Worm (Caenorhabditis elegans) whole organism, L3 larva: ENCODE results near the gene nas-11.

ENCODE experiments used
- R02D3.7 ChIP-seq: fragments of 150-350 bp; optimal IDR thresholded peaks from 2 replicates; lab custom pipeline; 2014; ENCODE audit warnings: missing biosample characterization, missing genetic modification characterization
- ama-1 ChIP-seq: fragments of 150-350 bp; optimal IDR thresholded peaks from 2 replicates; lab custom pipeline; 2018
- ceh-9 ChIP-seq: sonication (generic microtip); optimal IDR thresholded peaks from 2 replicates; lab custom pipeline; 2018; ENCODE audit warnings: missing biosample characterization, missing genetic modification characterization
- egl-27 ChIP-seq: sonication (generic microtip); optimal IDR thresholded peaks from 4 replicates; lab custom pipeline; 2017; ENCODE audit warnings: missing biosample characterization, missing genetic modification reagents, missing genetic modification characterization
- egl-5 ChIP-seq: fragments of 150-350 bp; optimal IDR thresholded peaks from 2 replicates; lab custom pipeline; 2017; ENCODE audit warnings: missing biosample characterization, missing genetic modification reagents, missing genetic modification characterization, inconsistent platforms
- elt-1 ChIP-seq: fragments of 150-350 bp; optimal IDR thresholded peaks from 2 replicates; lab custom pipeline; 2014; ENCODE audit warnings: missing biosample characterization, missing genetic modification characterization
- elt-2 ChIP-seq: sonication (generic microtip); optimal IDR thresholded peaks from 2 replicates; lab custom pipeline; 2016; ENCODE audit warnings: missing genetic modification reagents, mild to moderate bottlenecking, missing genetic modification characterization, missing compliant biosample characterization
- eor-1 ChIP-seq, 2 experiments: fragments of 150-350 bp; optimal IDR thresholded peaks; 2 replicates each; lab custom pipeline; 2014 to 2018; ENCODE audit warnings: missing biosample characterization in 2 of 2, missing genetic modification characterization in 2 of 2
- fkh-2 ChIP-seq: fragments of 150-350 bp; optimal IDR thresholded peaks from 2 replicates; lab custom pipeline; 2014; ENCODE audit warnings: missing biosample characterization, missing genetic modification reagents, missing genetic modification characterization
- fos-1 ChIP-seq: fragments of 150-350 bp; optimal IDR thresholded peaks from 2 replicates; lab custom pipeline; 2014; ENCODE audit warnings: missing biosample characterization, missing genetic modification characterization
- hmg-11 ChIP-seq: sonication (generic microtip); optimal IDR thresholded peaks from 2 replicates; lab custom pipeline; 2016; ENCODE audit warnings: missing genetic modification characterization, missing compliant biosample characterization
- lin-15B ChIP-seq: fragments of 150-350 bp; optimal IDR thresholded peaks from 2 replicates; lab custom pipeline; 2014; ENCODE audit warnings: missing biosample characterization, missing genetic modification characterization
- lin-39 ChIP-seq: fragments of 150-350 bp; optimal IDR thresholded peaks from 2 replicates; lab custom pipeline; 2018; ENCODE audit warnings: missing biosample characterization, missing genetic modification reagents, missing genetic modification characterization
- lsy-12 ChIP-seq: sonication (generic microtip); optimal IDR thresholded peaks from 2 replicates; lab custom pipeline; 2016; ENCODE audit warnings: mild to moderate bottlenecking, missing genetic modification characterization, missing compliant biosample characterization
- nfya-1 ChIP-seq: sonication (generic microtip); optimal IDR thresholded peaks from 2 replicates; lab custom pipeline; 2017; ENCODE audit warnings: missing genetic modification characterization, mild to moderate bottlenecking, missing compliant biosample characterization, antibody characterized with exemption, moderate library complexity; ENCODE audit not compliant: insufficient read depth
- nhr-11 ChIP-seq: fragments of 150-350 bp; optimal IDR thresholded peaks from 2 replicates; lab custom pipeline; 2014; ENCODE audit warnings: missing biosample characterization, missing genetic modification characterization
- nhr-12 ChIP-seq: fragments of 150-350 bp; optimal IDR thresholded peaks from 2 replicates; lab custom pipeline; 2014; ENCODE audit warnings: missing biosample characterization, missing genetic modification characterization
- nhr-23 ChIP-seq: fragments of 150-350 bp; optimal IDR thresholded peaks from 2 replicates; lab custom pipeline; 2014; ENCODE audit warnings: missing biosample characterization, missing genetic modification reagents, missing genetic modification characterization
- nhr-237 ChIP-seq: fragments of 150-350 bp; optimal IDR thresholded peaks from 2 replicates; lab custom pipeline; 2014; ENCODE audit warnings: missing biosample characterization, missing genetic modification characterization
- nhr-25 ChIP-seq: sonication (generic microtip); optimal IDR thresholded peaks from 2 replicates; lab custom pipeline; 2017; ENCODE audit warnings: missing biosample characterization, missing genetic modification characterization
- nhr-28 ChIP-seq: fragments of 150-350 bp; optimal IDR thresholded peaks from 2 replicates; lab custom pipeline; 2014; ENCODE audit warnings: missing biosample characterization, missing genetic modification characterization
- nhr-43 ChIP-seq: sonication (generic microtip); optimal IDR thresholded peaks from 2 replicates; lab custom pipeline; 2016; ENCODE audit warnings: mild to moderate bottlenecking, missing genetic modification characterization, missing compliant biosample characterization; ENCODE audit not compliant: poor library complexity, severe bottlenecking
- nhr-67 ChIP-seq: fragments of 150-350 bp; optimal IDR thresholded peaks from 2 replicates; lab custom pipeline; 2014; ENCODE audit warnings: missing biosample characterization, missing genetic modification characterization
- nhr-76 ChIP-seq: fragments of 150-350 bp; sonication (generic microtip); optimal IDR thresholded peaks from 5 replicates; lab custom pipeline; 2014; ENCODE audit warnings: missing biosample characterization, missing genetic modification characterization
- pha-4 ChIP-seq: fragments of 150-350 bp; optimal IDR thresholded peaks from 2 replicates; lab custom pipeline; 2014; ENCODE audit warnings: missing biosample characterization, missing genetic modification reagents, missing genetic modification characterization
- pqm-1 ChIP-seq: fragments of 150-350 bp; optimal IDR thresholded peaks from 2 replicates; lab custom pipeline; 2017; ENCODE audit warnings: missing biosample characterization, missing genetic modification characterization, inconsistent platforms
- sea-2 ChIP-seq: fragments of 150-350 bp; sonication (generic microtip); optimal IDR thresholded peaks from 4 replicates; lab custom pipeline; 2014; ENCODE audit warnings: missing biosample characterization, missing genetic modification reagents, missing genetic modification characterization
- skn-1 ChIP-seq: fragments of 150-350 bp; optimal IDR thresholded peaks from 2 replicates; lab custom pipeline; 2014; ENCODE audit warnings: missing biosample characterization, missing genetic modification characterization
- snpc-4 ChIP-seq: fragments of 150-350 bp; optimal IDR thresholded peaks from 2 replicates; lab custom pipeline; 2014; ENCODE audit warnings: missing biosample characterization, missing genetic modification characterization
- tbx-2 ChIP-seq: sonication (generic microtip); optimal IDR thresholded peaks from 2 replicates; lab custom pipeline; 2016; ENCODE audit warnings: mild to moderate bottlenecking, missing genetic modification characterization, missing compliant biosample characterization
- unc-62 ChIP-seq: fragments of 150-350 bp; sonication (generic microtip); optimal IDR thresholded peaks from 4 replicates; lab custom pipeline; 2014; ENCODE audit warnings: missing biosample characterization, missing genetic modification reagents, missing genetic modification characterization
- zag-1 ChIP-seq: fragments of 150-350 bp; optimal IDR thresholded peaks from 2 replicates; lab custom pipeline; 2014; ENCODE audit warnings: missing biosample characterization, missing genetic modification characterization
- ztf-11 ChIP-seq: fragments of 150-350 bp; optimal IDR thresholded peaks from 2 replicates; lab custom pipeline; 2014; ENCODE audit warnings: missing biosample characterization, missing genetic modification characterization
- ztf-4 ChIP-seq: fragments of 150-350 bp; optimal IDR thresholded peaks from 2 replicates; lab custom pipeline; 2014; ENCODE audit warnings: missing biosample characterization, missing genetic modification characterization

nas-11 gene

ce11 chrX:6713277-6713676, at the start of gene nas-11:
Gene nas-11 (plus strand): TSS chrX:6713577.
- TF ChIP-seq nhr-28, result no peak
- TF ChIP-seq R02D3.7, result no peak
- no peak for TF ChIP-seq hmg-11
- no peak for TF ChIP-seq fkh-2 (tag; lab: Kevin White, UChicago)
- no peak for TF ChIP-seq nhr-25 (tag; lab: Kevin White, UChicago)
- TF ChIP-seq nhr-43 (tag; lab: Kevin White, UChicago), result no peak
- TF ChIP-seq unc-62, result no peak
- no peak for TF ChIP-seq elt-2 (tag; lab: Kevin White, UChicago)
- no peak for TF ChIP-seq egl-27
- TF ChIP-seq zag-1 (tag; lab: Kevin White, UChicago), result no peak
- no peak for TF ChIP-seq sea-2 (GFP tag; lab: Kevin White, UChicago)
- TF ChIP-seq ceh-9, result no peak
- no peak for TF ChIP-seq nhr-12 (tag; lab: Kevin White, UChicago)
- TF ChIP-seq tbx-2 (tag; lab: Kevin White, UChicago), result no peak

- TF ChIP-seq lin-39 (tag; lab: Kevin White, UChicago) (no peak), nhr-12 (tag; lab: Kevin White, UChicago) (no peak), nfya-1 (tag; lab: Kevin White, UChicago) (no peak), R02D3.7 (no peak), elt-1 (tag; lab: Kevin White, UChicago) (no peak), eor-1 (tag; optimal IDR thresholded peaks at IDR 0.05; lab: Kevin White, UChicago) (no peak), zag-1 (tag; lab: Kevin White, UChicago) (no peak), nhr-11 (no peak), ama-1 (lab: Kevin White, UChicago) (peak; percentile 1), egl-27 (peak; percentile 36), skn-1 (tag; lab: Kevin White, UChicago) (no peak), ceh-9 (no peak), nhr-25 (tag; lab: Kevin White, UChicago) (no peak), nhr-23 (peak; percentile 95), pha-4 (tag; lab: Kevin White, UChicago) (no peak), nhr-76 (no peak), lin-15B (tag; lab: Kevin White, UChicago) (no peak), ztf-11 (tag; lab: Kevin White, UChicago) (no peak), egl-5 (tag; lab: Kevin White, UChicago) (no peak), pqm-1 (tag; lab: Kevin White, UChicago) (no peak), nhr-67 (tag; lab: Kevin White, UChicago) (no peak), ztf-4 (tag; lab: Kevin White, UChicago) (no peak), tbx-2 (tag; lab: Kevin White, UChicago) (peak; percentile 27), nhr-43 (tag; lab: Kevin White, UChicago) (peak; percentile 42), snpc-4 (tag; lab: Kevin White, UChicago) (no peak), nhr-237 (tag; lab: Kevin White, UChicago) (no peak)
Measured at ce11 chrX:6663780-6664437, 49.5 kb upstream of the nas-11 start.

- peak; percentile 72 for TF ChIP-seq elt-2 (tag; lab: Kevin White, UChicago)
- TF ChIP-seq pqm-1 (tag; lab: Kevin White, UChicago), result peak; percentile 53
- TF ChIP-seq lsy-12 (tag; lab: Kevin White, UChicago), result no peak
- peak; percentile 68 for TF ChIP-seq elt-1 (tag; lab: Kevin White, UChicago)
- TF ChIP-seq nfya-1 (tag; lab: Kevin White, UChicago), result peak; percentile 1
Measured at ce11 chrX:6665129-6665858, 48.1 kb upstream of the nas-11 start.

- no peak for TF ChIP-seq lsy-12 (tag; lab: Kevin White, UChicago)
- TF ChIP-seq pqm-1 (tag; lab: Kevin White, UChicago), result peak; percentile 57
- TF ChIP-seq fos-1 (tag; lab: Kevin White, UChicago), result peak; percentile 42
- peak; percentile 77 for TF ChIP-seq elt-2 (tag; lab: Kevin White, UChicago)
- peak; percentile 27 for TF ChIP-seq pha-4 (tag; lab: Kevin White, UChicago)
Measured at ce11 chrX:6667468-6667867, 45.9 kb upstream of the nas-11 start.
